Fruit fly (Drosophila melanogaster) whole organism, prepupa: ENCODE data around the gene Golgin104.

ENCODE experiments used
- Blimp-1 ChIP-seq: fragments of 200-800 bp; sonication (Bioruptor generic); optimal IDR thresholded peaks from 3 replicates; lab custom pipeline; 2017; ENCODE audit warnings: missing biosample characterization, missing genetic modification characterization, mild to moderate bottlenecking, moderate library complexity, missing genetic modification reagents
- CG15336 ChIP-seq: fragments of 200-800 bp; sonication (Bioruptor generic); IDR thresholded peaks from 2 replicates; pipeline ENCODE4 v1.3.6; 2022; ENCODE audit warnings: missing biosample characterization, missing genetic modification characterization
- CG6276 ChIP-seq: fragments of 200-800 bp; sonication (Bioruptor generic); optimal IDR thresholded peaks from 2 replicates; lab custom pipeline; 2017; ENCODE audit warnings: missing biosample characterization, mild to moderate bottlenecking, missing genetic modification characterization
- CG7368 ChIP-seq: fragments of 200-800 bp; sonication (Bioruptor generic); optimal IDR thresholded peaks from 3 replicates; lab custom pipeline; 2016; ENCODE audit warnings: missing biosample characterization, missing genetic modification characterization
- CG8119 ChIP-seq: fragments of 200-800 bp; sonication (Bioruptor generic); IDR thresholded peaks from 3 replicates; pipeline ENCODE4 v1.3.6; 2022; ENCODE audit warnings: missing biosample characterization, missing genetic modification characterization
- CG9139 ChIP-seq: fragments of 200-800 bp; sonication (Bioruptor generic); optimal IDR thresholded peaks from 3 replicates; lab custom pipeline; 2017; ENCODE audit warnings: missing biosample characterization, mild to moderate bottlenecking, missing genetic modification characterization
- Hr4 ChIP-seq: fragments of 200-800 bp; sonication (Bioruptor generic); optimal IDR thresholded peaks from 3 replicates; lab custom pipeline; 2016; ENCODE audit warnings: missing biosample characterization, missing genetic modification characterization
- Smox ChIP-seq: fragments of 200-800 bp; sonication (Bioruptor generic); optimal IDR thresholded peaks from 3 replicates; lab custom pipeline; 2016; ENCODE audit warnings: missing biosample characterization, missing genetic modification characterization
- achi ChIP-seq: fragments of 200-800 bp; sonication (Bioruptor generic); optimal IDR thresholded peaks from 3 replicates; lab custom pipeline; 2016; ENCODE audit warnings: missing biosample characterization, missing genetic modification characterization
- acj6 ChIP-seq: fragments of 200-800 bp; sonication (Bioruptor generic); optimal IDR thresholded peaks from 3 replicates; lab custom pipeline; 2016; ENCODE audit warnings: missing biosample characterization, missing genetic modification characterization
- dsx ChIP-seq: fragments of 200-800 bp; optimal IDR thresholded peaks from 3 replicates; lab custom pipeline; 2019; ENCODE audit warnings: missing biosample characterization, mild to moderate bottlenecking, missing genetic modification characterization, moderate library complexity; ENCODE audit not compliant: poor library complexity, severe bottlenecking
- spab ChIP-seq: fragments of 200-800 bp; sonication (Bioruptor generic); optimal IDR thresholded peaks from 2 replicates; lab custom pipeline; 2017; ENCODE audit warnings: missing biosample characterization, mild to moderate bottlenecking, missing genetic modification characterization, missing genetic modification reagents
- ss ChIP-seq, 2 experiments: fragments of 200-800 bp; sonication (Bioruptor generic); optimal IDR thresholded peaks; 2 replicates in 1 of 2; 3 replicates in 1 of 2; lab custom pipeline; 2017 to 2018; ENCODE audit warnings: mild to moderate bottlenecking in 2 of 2, missing biosample characterization in 2 of 2, missing genetic modification characterization in 2 of 2, moderate library complexity in 1 of 2

dm6 chr3L:16327776-16328175 lies 24.0 kb downstream of the Golgin104 start, which contains the start of gene CG13038:
- TF ChIP-seq CG9139 (GFP tag; lab: Kevin White, UChicago) (no peak), Blimp-1 (GFP tag; lab: Kevin White, UChicago) (no peak), Hr4 (GFP tag; lab: Kevin White, UChicago) (no peak), dsx (no peak), spab (GFP tag; lab: Kevin White, UChicago) (no peak), Smox (GFP tag; lab: Kevin White, UChicago) (no peak), CG8119 (GFP tag; lab: Robert Waterston, UW) (no peak), CG7368 (GFP tag; lab: Kevin White, UChicago) (no peak), CG15336 (GFP tag; lab: Robert Waterston, UW) (no peak), CG6276 (no peak), ss (GFP tag; optimal IDR thresholded peaks at IDR 0.05; lab: Kevin White, UChicago) (peak in 1 of 2 experiments; percentile 15), acj6 (no peak), achi (GFP tag; lab: Kevin White, UChicago) (no peak)
